Worm (Caenorhabditis elegans) whole organism, L4 larva: Measurements from ENCODE around the gene K08D12.3.

Experiments used
- aha-1 ChIP-seq: fragments of 150-350 bp; peaks from one replicate; lab custom pipeline; 2014; ENCODE audit warnings: missing biosample characterization, missing genetic modification characterization
- ama-1 ChIP-seq: fragments of 150-350 bp; optimal IDR thresholded peaks from 2 replicates; lab custom pipeline; 2014; ENCODE audit warnings: inconsistent platforms, mixed read lengths
- daf-12 ChIP-seq: fragments of 150-350 bp; optimal IDR thresholded peaks from 2 replicates; lab custom pipeline; 2014; ENCODE audit warnings: missing biosample characterization, missing genetic modification reagents, missing genetic modification characterization
- dpl-1 ChIP-seq: fragments of 150-350 bp; optimal IDR thresholded peaks from 2 replicates; lab custom pipeline; 2014; ENCODE audit warnings: missing biosample characterization, missing genetic modification reagents, missing genetic modification characterization
- fkh-10 ChIP-seq: fragments of 150-350 bp; optimal IDR thresholded peaks from 2 replicates; lab custom pipeline; 2014; ENCODE audit warnings: missing biosample characterization, missing genetic modification reagents, missing genetic modification characterization
- fos-1 ChIP-seq: fragments of 150-350 bp; optimal IDR thresholded peaks from 2 replicates; lab custom pipeline; 2014; ENCODE audit warnings: missing biosample characterization, missing genetic modification characterization
- lin-13 ChIP-seq: fragments of 150-350 bp; optimal IDR thresholded peaks from 2 replicates; lab custom pipeline; 2014; ENCODE audit warnings: missing biosample characterization, missing genetic modification reagents, missing genetic modification characterization
- mdl-1 ChIP-seq, 2 experiments: fragments of 150-350 bp in 1 of 2; sonication (generic microtip) in 1 of 2; optimal IDR thresholded peaks; 2 replicates each; lab custom pipeline; 2014 to 2017; ENCODE audit warnings: missing biosample characterization in 2 of 2, missing genetic modification characterization in 2 of 2
- mep-1 ChIP-seq: fragments of 150-350 bp; sonication (generic microtip); optimal IDR thresholded peaks from 3 replicates; lab custom pipeline; 2014; ENCODE audit warnings: missing biosample characterization, missing genetic modification characterization
- skn-1 ChIP-seq: fragments of 150-350 bp; optimal IDR thresholded peaks from 2 replicates; lab custom pipeline; 2014; ENCODE audit warnings: missing biosample characterization, missing genetic modification characterization
- snpc-4 ChIP-seq: fragments of 150-350 bp; optimal IDR thresholded peaks from 2 replicates; lab custom pipeline; 2014; ENCODE audit warnings: missing biosample characterization, missing genetic modification characterization
- unc-62 ChIP-seq, 3 experiments: fragments of 150-350 bp in 1 of 3; sonication (generic microtip); optimal IDR thresholded peaks in 2 of 3; peaks in 1 of 3; 1 replicate in 1 of 3; 2 replicates in 2 of 3; lab custom pipeline; 2014 to 2017; ENCODE audit warnings: missing biosample characterization in 3 of 3, missing genetic modification characterization in 3 of 3, missing genetic modification reagents in 3 of 3, missing genotype in 1 of 3
- zfp-3 ChIP-seq: fragments of 200-800 bp; sonication (Bioruptor generic); conservative IDR thresholded peaks from 2 replicates; pipeline ENCODE4 v1.3.6; 2022; ENCODE audit warnings: missing genetic modification reagents, missing genetic modification characterization, missing compliant biosample characterization
- ztf-11 ChIP-seq: fragments of 150-350 bp; optimal IDR thresholded peaks from 2 replicates; lab custom pipeline; 2014; ENCODE audit warnings: missing biosample characterization, missing genetic modification characterization

- TF ChIP-seq fos-1: no peak
- no peak for TF ChIP-seq ama-1 (lab: Kevin White, UChicago)
- TF ChIP-seq zfp-3 (GFP tag; lab: Robert Waterston, UW): no peak
- TF ChIP-seq snpc-4 (tag; lab: Kevin White, UChicago): no peak
- TF ChIP-seq aha-1: peak; percentile 40
- TF ChIP-seq unc-62 (GFP tag; optimal IDR thresholded peaks at IDR 0.05 in 1 of 2; lab: Kevin White, UChicago): peak in 1 of 2 experiments; percentile 77
- no peak for TF ChIP-seq unc-62 (tag; optimal IDR thresholded peaks at IDR 0.05; lab: Kevin White, UChicago)
- TF ChIP-seq lin-13 (GFP tag; lab: Kevin White, UChicago): no peak
- no peak for TF ChIP-seq daf-12 (tag; lab: Kevin White, UChicago)
- no peak for TF ChIP-seq skn-1 (tag; lab: Kevin White, UChicago)
- TF ChIP-seq mdl-1 (tag; optimal IDR thresholded peaks at IDR 0.05; lab: Kevin White, UChicago): peak; percentile 27 to 40
- TF ChIP-seq mep-1 (tag; lab: Kevin White, UChicago): no peak
- no peak for TF ChIP-seq fkh-10 (GFP tag; lab: Kevin White, UChicago)
- peak; percentile 3 for TF ChIP-seq dpl-1
- no peak for TF ChIP-seq ztf-11 (tag; lab: Kevin White, UChicago)
Measured at ce11 chrIV:1739366-1740104, 29.5 kb downstream of the K08D12.3 start.
